Fruit fly (Drosophila melanogaster) whole organism, embryonic: ENCODE data around the gene CG4328.

ENCODE experiments used
- Antp ChIP-seq: fragments of 200-800 bp; sonication (Bioruptor generic); optimal IDR thresholded peaks from 3 replicates; lab custom pipeline; 2016; ENCODE audit warnings: missing biosample characterization, missing genetic modification characterization
- CG10274 ChIP-seq: fragments of 200-800 bp; sonication (Bioruptor generic); optimal IDR thresholded peaks from 3 replicates; lab custom pipeline; 2017; ENCODE audit warnings: missing biosample characterization, mild to moderate bottlenecking, missing genetic modification characterization
- CG11695 ChIP-seq: fragments of 200-800 bp; sonication (Bioruptor generic); IDR thresholded peaks from 3 replicates; pipeline ENCODE4 v1.3.6; 2022; ENCODE audit warnings: missing biosample characterization, missing genetic modification characterization
- CG12744 ChIP-seq: fragments of 200-800 bp; sonication (Bioruptor generic); optimal IDR thresholded peaks from 2 replicates; lab custom pipeline; 2016; ENCODE audit warnings: missing biosample characterization, missing genetic modification characterization
- CG13775 ChIP-seq: fragments of 200-800 bp; sonication (Bioruptor generic); optimal IDR thresholded peaks from 3 replicates; lab custom pipeline; 2017; ENCODE audit warnings: missing biosample characterization, mild to moderate bottlenecking, missing genetic modification characterization
- CG15601 ChIP-seq: fragments of 200-800 bp; sonication (Bioruptor generic); optimal IDR thresholded peaks from 3 replicates; lab custom pipeline; 2019; ENCODE audit warnings: missing biosample characterization, mild to moderate bottlenecking, missing genetic modification characterization, moderate library complexity
- CG16815 ChIP-seq: fragments of 200-800 bp; sonication (Bioruptor generic); optimal IDR thresholded peaks from 3 replicates; lab custom pipeline; 2017; ENCODE audit warnings: missing biosample characterization, mild to moderate bottlenecking, missing genetic modification characterization
- CG17328 ChIP-seq: fragments of 200-800 bp; sonication (Bioruptor generic); IDR thresholded peaks from 2 replicates; pipeline ENCODE4 v1.3.6; 2022; ENCODE audit warnings: missing biosample characterization, missing genetic modification characterization
- CG17359 ChIP-seq: fragments of 200-800 bp; sonication (Bioruptor generic); optimal IDR thresholded peaks from 3 replicates; lab custom pipeline; 2018; ENCODE audit warnings: missing biosample characterization, mild to moderate bottlenecking, missing genetic modification characterization, moderate library complexity
- CG17802 ChIP-seq: fragments of 200-800 bp; sonication (Bioruptor generic); optimal IDR thresholded peaks from 2 replicates; lab custom pipeline; 2018; ENCODE audit warnings: missing biosample characterization, mild to moderate bottlenecking, missing genetic modification characterization, moderate library complexity
- CG31388 ChIP-seq: fragments of 200-800 bp; sonication (Bioruptor generic); optimal IDR thresholded peaks from 2 replicates; lab custom pipeline; 2016; ENCODE audit warnings: missing biosample characterization, missing genetic modification characterization
- CG4282 ChIP-seq: fragments of 200-800 bp; sonication (Bioruptor generic); optimal IDR thresholded peaks from 2 replicates; lab custom pipeline; 2016; ENCODE audit warnings: missing biosample characterization, missing genetic modification characterization
- CG4404 ChIP-seq: fragments of 200-800 bp; sonication (Bioruptor generic); IDR thresholded peaks from 2 replicates; pipeline ENCODE4 v1.3.6; 2022; ENCODE audit warnings: missing biosample characterization, missing genetic modification characterization
- CG4820 ChIP-seq: fragments of 200-800 bp; sonication (Bioruptor generic); optimal IDR thresholded peaks from 3 replicates; lab custom pipeline; 2016; ENCODE audit warnings: missing biosample characterization, missing genetic modification characterization
- CG5180 ChIP-seq: fragments of 200-800 bp; sonication (Bioruptor generic); optimal IDR thresholded peaks from 3 replicates; lab custom pipeline; 2017; ENCODE audit warnings: missing biosample characterization, missing genetic modification characterization, mild to moderate bottlenecking, moderate library complexity, missing genetic modification reagents
- CG5953 ChIP-seq: fragments of 200-800 bp; sonication (Bioruptor generic); IDR thresholded peaks from 2 replicates; pipeline ENCODE4 v1.3.6; 2022; ENCODE audit warnings: missing biosample characterization, missing genetic modification characterization
- CG6683 ChIP-seq: fragments of 200-800 bp; sonication (Bioruptor generic); optimal IDR thresholded peaks from 2 replicates; lab custom pipeline; 2017; ENCODE audit warnings: missing biosample characterization, mild to moderate bottlenecking, missing genetic modification characterization, missing genetic modification reagents
- CG6765 ChIP-seq: fragments of 200-800 bp; sonication (Bioruptor generic); optimal IDR thresholded peaks from 3 replicates; lab custom pipeline; 2017; ENCODE audit warnings: missing biosample characterization, mild to moderate bottlenecking, missing genetic modification characterization
- CG7357 ChIP-seq: fragments of 200-800 bp; sonication (Bioruptor generic); IDR thresholded peaks from 3 replicates; pipeline ENCODE4 v1.3.6; 2022; ENCODE audit warnings: missing biosample characterization, missing genetic modification characterization
- CG8944 ChIP-seq: fragments of 200-800 bp; sonication (Bioruptor generic); optimal IDR thresholded peaks from 3 replicates; lab custom pipeline; 2016; ENCODE audit warnings: missing biosample characterization, missing genetic modification characterization
- CG9817 ChIP-seq: fragments of 200-800 bp; sonication (Bioruptor generic); optimal IDR thresholded peaks from 2 replicates; lab custom pipeline; 2018; ENCODE audit warnings: missing biosample characterization, mild to moderate bottlenecking, missing genetic modification characterization, moderate library complexity
- Deaf1 ChIP-seq: fragments of 200-800 bp; optimal IDR thresholded peaks from 3 replicates; lab custom pipeline; 2019; ENCODE audit warnings: missing biosample characterization, mild to moderate bottlenecking, missing genetic modification characterization, moderate library complexity
- Dek ChIP-seq: fragments of 200-800 bp; sonication (Bioruptor generic); optimal IDR thresholded peaks from 3 replicates; lab custom pipeline; 2019; ENCODE audit warnings: missing biosample characterization, mild to moderate bottlenecking, missing genetic modification characterization, moderate library complexity
- Doc2 ChIP-seq: fragments of 200-800 bp; sonication (Bioruptor generic); IDR thresholded peaks from 2 replicates; pipeline ENCODE4 v1.3.6; 2022; ENCODE audit warnings: missing biosample characterization, missing genetic modification characterization
- Fer3 ChIP-seq: fragments of 200-800 bp; sonication (Bioruptor generic); optimal IDR thresholded peaks from 2 replicates; lab custom pipeline; 2018; ENCODE audit warnings: missing biosample characterization, mild to moderate bottlenecking, missing genetic modification characterization, moderate library complexity
- Lim3 ChIP-seq: fragments of 200-800 bp; sonication (Bioruptor generic); IDR thresholded peaks from 2 replicates; pipeline ENCODE4 v1.3.6; 2022; ENCODE audit warnings: missing biosample characterization, missing genetic modification characterization
- Mad ChIP-seq: fragments of 200-800 bp; sonication (Bioruptor generic); optimal IDR thresholded peaks from 2 replicates; lab custom pipeline; 2016; ENCODE audit warnings: missing biosample characterization, missing genetic modification characterization
- Neu2 ChIP-seq: fragments of 200-800 bp; sonication (Bioruptor generic); optimal IDR thresholded peaks from 3 replicates; lab custom pipeline; 2016; ENCODE audit warnings: missing biosample characterization, missing genetic modification characterization, borderline replicate concordance
- Nf-YB ChIP-seq: fragments of 200-800 bp; sonication (Bioruptor generic); optimal IDR thresholded peaks from 3 replicates; lab custom pipeline; 2019; ENCODE audit warnings: missing biosample characterization, mild to moderate bottlenecking, missing genetic modification characterization, moderate library complexity
- Pdp1 ChIP-seq, 2 experiments: fragments of 200-800 bp; sonication (Bioruptor generic); optimal IDR thresholded peaks; 3 replicates each; lab custom pipeline; 2016; ENCODE audit warnings: missing biosample characterization in 2 of 2, missing genetic modification characterization in 2 of 2, mild to moderate bottlenecking in 1 of 2, moderate library complexity in 1 of 2
- Ptx1 ChIP-seq: fragments of 200-800 bp; sonication (Bioruptor generic); IDR thresholded peaks from 2 replicates; pipeline ENCODE4 v1.3.6; 2022; ENCODE audit warnings: missing biosample characterization, missing genetic modification characterization
- Trl ChIP-seq, 3 experiments: fragments of >200 bp in 2 of 3; fragments of 200-800 bp in 1 of 3; sonication (Bioruptor generic) in 1 of 3; optimal IDR thresholded peaks; 2 replicates in 1 of 3; 3 replicates in 2 of 3; lab custom pipeline; 2016 to 2017; ENCODE audit warnings: missing biosample characterization in 1 of 3, missing genetic modification characterization in 1 of 3
- cg ChIP-seq: fragments of 200-800 bp; sonication (Bioruptor generic); optimal IDR thresholded peaks from 3 replicates; lab custom pipeline; 2019; ENCODE audit warnings: missing biosample characterization, mild to moderate bottlenecking, missing genetic modification characterization, moderate library complexity
- chm ChIP-seq: fragments of 200-800 bp; sonication (Bioruptor generic); IDR thresholded peaks from 2 replicates; pipeline ENCODE4 v1.3.6; 2022; ENCODE audit warnings: missing biosample characterization, missing genetic modification characterization
- dmrt99B ChIP-seq: fragments of 200-800 bp; sonication (Bioruptor generic); optimal IDR thresholded peaks from 2 replicates; lab custom pipeline; 2018; ENCODE audit warnings: missing biosample characterization, mild to moderate bottlenecking, missing genetic modification characterization, moderate library complexity
- en ChIP-seq: fragments of 200-800 bp; sonication (Bioruptor generic); optimal IDR thresholded peaks from 2 replicates; lab custom pipeline; 2016; ENCODE audit warnings: missing biosample characterization, missing genetic modification characterization
- ftz-f1 ChIP-seq: fragments of 200-800 bp; sonication (Bioruptor generic); optimal IDR thresholded peaks from 2 replicates; lab custom pipeline; 2016; ENCODE audit warnings: missing biosample characterization, missing genetic modification characterization
- gem ChIP-seq: fragments of 200-800 bp; sonication (Bioruptor generic); optimal IDR thresholded peaks from 2 replicates; lab custom pipeline; 2019; ENCODE audit warnings: missing biosample characterization, mild to moderate bottlenecking, missing genetic modification characterization, moderate library complexity
- lola ChIP-seq, 3 experiments: fragments of >200 bp in 2 of 3; fragments of 200-800 bp in 1 of 3; sonication (Bioruptor generic) in 1 of 3; optimal IDR thresholded peaks; 2 replicates each; lab custom pipeline; 2017 to 2019; ENCODE audit warnings: missing biosample characterization in 3 of 3, missing genetic modification characterization in 3 of 3, mild to moderate bottlenecking in 1 of 3, moderate library complexity in 1 of 3
- odd ChIP-seq: fragments of 200-800 bp; sonication (Bioruptor generic); optimal IDR thresholded peaks from 2 replicates; lab custom pipeline; 2017; ENCODE audit warnings: missing biosample characterization, mild to moderate bottlenecking, missing genetic modification characterization
- onecut ChIP-seq: fragments of 200-800 bp; sonication (Bioruptor generic); IDR thresholded peaks from 2 replicates; pipeline ENCODE4 v1.3.6; 2022; ENCODE audit warnings: missing biosample characterization, missing genetic modification characterization
- scrt ChIP-seq: fragments of 200-800 bp; sonication (Bioruptor generic); optimal IDR thresholded peaks from 2 replicates; lab custom pipeline; 2018; ENCODE audit warnings: missing biosample characterization, mild to moderate bottlenecking, missing genetic modification characterization, moderate library complexity
- sens ChIP-seq: fragments of 200-800 bp; sonication (Bioruptor generic); peaks from one replicate; lab custom pipeline; 2016; ENCODE audit warnings: missing biosample characterization, missing genetic modification characterization
- seq ChIP-seq: fragments of 200-800 bp; sonication (Bioruptor generic); IDR thresholded peaks from 2 replicates; pipeline ENCODE4 v1.3.6; 2022; ENCODE audit warnings: missing biosample characterization, missing genetic modification characterization
- sqz ChIP-seq: fragments of 200-800 bp; sonication (Bioruptor generic); optimal IDR thresholded peaks from 3 replicates; lab custom pipeline; 2018; ENCODE audit warnings: missing biosample characterization, mild to moderate bottlenecking, missing genetic modification characterization
- sr ChIP-seq: fragments of 200-800 bp; sonication (Bioruptor generic); IDR thresholded peaks from 3 replicates; pipeline ENCODE4 v1.3.6; 2022; ENCODE audit warnings: missing biosample characterization, missing genetic modification characterization
- tll ChIP-seq, 2 experiments: fragments of 200-800 bp in 1 of 2; fragments of >200 bp in 1 of 2; sonication (Bioruptor generic) in 1 of 2; optimal IDR thresholded peaks; 2 replicates each; lab custom pipeline; 2017 to 2019; ENCODE audit warnings: missing biosample characterization in 2 of 2, missing genetic modification characterization in 2 of 2, mild to moderate bottlenecking in 1 of 2, moderate library complexity in 1 of 2
- ttk ChIP-seq: fragments of 200-800 bp; sonication (Bioruptor generic); IDR thresholded peaks from 2 replicates; pipeline ENCODE4 v2.1.2; 2022; ENCODE audit warnings: missing biosample characterization, missing genetic modification characterization

CG4328 gene

dm6 chr3L:12276495-12276894 lies 19.4 kb downstream of the CG4328 start:
- peak; percentile 83 for TF ChIP-seq onecut (GFP tag; lab: Robert Waterston, UW)
- TF ChIP-seq sr (GFP tag; lab: Robert Waterston, UW): peak; percentile 73; the same call in 2 of the 3 replicates
- peak in 1 of 2 experiments; percentile 42 for TF ChIP-seq Pdp1 (GFP tag; optimal IDR thresholded peaks at IDR 0.05; lab: Kevin White, UChicago)
- peak; percentile 36 for TF ChIP-seq cg
- no peak for TF ChIP-seq CG4820 (GFP tag; lab: Kevin White, UChicago)
- TF ChIP-seq, all 482 proteins: peak for 4

- no peak; the same call in 1 of the 2 replicates for TF ChIP-seq CG17328 (GFP tag; lab: Robert Waterston, UW)
- TF ChIP-seq Deaf1 (tag; lab: Kevin White, UChicago): no peak
- TF ChIP-seq CG8944: no peak
- TF ChIP-seq CG17802 (tag; lab: Kevin White, UChicago): no peak
- TF ChIP-seq CG15601 (tag; lab: Kevin White, UChicago): peak; percentile 6
- 0 out of 3 replicates have a peak, but pooled peaks have one; percentile 27 for TF ChIP-seq CG11695
- TF ChIP-seq chm (GFP tag; lab: Robert Waterston, UW): no peak
- TF ChIP-seq Dek (tag; lab: Kevin White, UChicago): peak; percentile 33
- TF ChIP-seq CG9817 (tag; lab: Kevin White, UChicago): no peak
- TF ChIP-seq CG12744 (GFP tag; lab: Kevin White, UChicago): no peak
- TF ChIP-seq sens (GFP tag; lab: Kevin White, UChicago): peak; percentile 38
- TF ChIP-seq CG5180 (GFP tag; lab: Kevin White, UChicago): no peak
- TF ChIP-seq sqz (GFP tag; lab: Kevin White, UChicago): peak; percentile 8
- no peak for TF ChIP-seq CG16815 (GFP tag; lab: Kevin White, UChicago)
- peak; percentile 9 for TF ChIP-seq CG17359 (tag; lab: Kevin White, UChicago)
- no peak for TF ChIP-seq ftz-f1
- no peak for TF ChIP-seq ttk (GFP tag; lab: Robert Waterston, UW)
- no peak for TF ChIP-seq Lim3 (GFP tag; lab: Robert Waterston, UW)
- TF ChIP-seq CG4282 (GFP tag; lab: Kevin White, UChicago): no peak
- TF ChIP-seq CG5953 (GFP tag; lab: Robert Waterston, UW): no peak
- TF ChIP-seq CG6765: no peak
- no peak for TF ChIP-seq CG7357 (GFP tag; lab: Robert Waterston, UW)
- no peak for TF ChIP-seq CG13775 (GFP tag; lab: Kevin White, UChicago)
- no peak for TF ChIP-seq CG4404 (GFP tag; lab: Robert Waterston, UW)
- no peak for TF ChIP-seq scrt (GFP tag; lab: Kevin White, UChicago)
- no peak for TF ChIP-seq Fer3
- no peak for TF ChIP-seq CG6683 (GFP tag; lab: Kevin White, UChicago)
- TF ChIP-seq CG10274: no peak
- no peak for TF ChIP-seq Trl (optimal IDR thresholded peaks at IDR 0.05; lab: Kevin White, UChicago)
- no peak for TF ChIP-seq Trl (GFP tag; optimal IDR thresholded peaks at IDR 0.05; lab: Kevin White, UChicago)
- no peak for TF ChIP-seq Doc2
- peak; percentile 70 for TF ChIP-seq gem (tag; lab: Kevin White, UChicago)
- 0 out of 2 replicates have a peak, but pooled peaks have one; percentile 12 for TF ChIP-seq Ptx1 (GFP tag; lab: Robert Waterston, UW)
- TF ChIP-seq lola (GFP tag; optimal IDR thresholded peaks at IDR 0.05; lab: Kevin White, UChicago): peak in 1 of 3 experiments; percentile 3
- no peak for TF ChIP-seq Neu2 (GFP tag; lab: Kevin White, UChicago)
- peak; percentile 28 for TF ChIP-seq Nf-YB (GFP tag; lab: Kevin White, UChicago)
- TF ChIP-seq tll (GFP tag; optimal IDR thresholded peaks at IDR 0.05; lab: Kevin White, UChicago): no peak
- TF ChIP-seq odd (GFP tag; lab: Kevin White, UChicago): no peak
- TF ChIP-seq Antp (GFP tag; lab: Kevin White, UChicago): no peak
- no peak for TF ChIP-seq en (GFP tag; lab: Kevin White, UChicago)
- no peak for TF ChIP-seq seq (GFP tag; lab: Robert Waterston, UW)
- no peak for TF ChIP-seq CG31388 (GFP tag; lab: Kevin White, UChicago)
- peak; percentile 46 for TF ChIP-seq dmrt99B (tag; lab: Kevin White, UChicago)
- TF ChIP-seq Mad (GFP tag; lab: Kevin White, UChicago): no peak
Observed at dm6 chr3L:12275572-12276042, 20.3 kb downstream of the CG4328 start.
